Worm (Caenorhabditis elegans) whole organism, L4 larva: ENCODE data around the gene nhr-101.

ENCODE experiments used
- hlh-30 ChIP-seq: sonication (generic microtip); optimal IDR thresholded peaks from 2 replicates; lab custom pipeline; 2017; ENCODE audit warnings: antibody characterized with exemption, mild to moderate bottlenecking, missing genetic modification characterization, missing compliant biosample characterization; ENCODE audit not compliant: insufficient read depth
- hmg-1.1 ChIP-seq: fragments of 200-800 bp; sonication (Bioruptor generic); IDR thresholded peaks from 2 replicates; pipeline ENCODE4 v1.3.6; 2022; ENCODE audit warnings: missing genetic modification reagents, missing genetic modification characterization, missing compliant biosample characterization
- lim-7 ChIP-seq: fragments of 200-800 bp; sonication (Bioruptor generic); IDR thresholded peaks from 2 replicates; pipeline ENCODE4 v1.3.6; 2022; ENCODE audit warnings: missing genetic modification characterization, missing compliant biosample characterization
- lsy-2 ChIP-seq, 2 experiments: fragments of 150-350 bp in 1 of 2; sonication (generic microtip) in 1 of 2; optimal IDR thresholded peaks; 2 replicates each; lab custom pipeline; 2014 to 2017; ENCODE audit warnings: missing biosample characterization in 2 of 2, missing genetic modification characterization in 2 of 2
- nhr-10 ChIP-seq: fragments of 150-350 bp; optimal IDR thresholded peaks from 2 replicates; lab custom pipeline; 2014; ENCODE audit warnings: missing biosample characterization, missing genetic modification characterization
- unc-62 ChIP-seq, 3 experiments: fragments of 150-350 bp in 1 of 3; sonication (generic microtip); optimal IDR thresholded peaks in 2 of 3; peaks in 1 of 3; 1 replicate in 1 of 3; 2 replicates in 2 of 3; lab custom pipeline; 2014 to 2017; ENCODE audit warnings: missing biosample characterization in 3 of 3, missing genetic modification characterization in 3 of 3, missing genetic modification reagents in 3 of 3, missing genotype in 1 of 3

The nhr-101 gene

ce11 chrV:11620081-11620480 is 49.8 kb downstream of the nhr-101 start:
- TF ChIP-seq unc-62 (GFP tag; optimal IDR thresholded peaks at IDR 0.05 in 1 of 2; lab: Kevin White, UChicago) (peak in 1 of 2 experiments; percentile 47), unc-62 (tag; optimal IDR thresholded peaks at IDR 0.05; lab: Kevin White, UChicago) (no peak), nhr-10 (tag; lab: Kevin White, UChicago) (no peak)

- peak; percentile 1 for TF ChIP-seq hlh-30 (tag; lab: Kevin White, UChicago)
- peak in 1 of 2 experiments; percentile 17 for TF ChIP-seq lsy-2 (tag; optimal IDR thresholded peaks at IDR 0.05; lab: Kevin White, UChicago)
- peak in 1 of 2 experiments; percentile 99 for TF ChIP-seq unc-62 (GFP tag; optimal IDR thresholded peaks at IDR 0.05 in 1 of 2; lab: Kevin White, UChicago)
- TF ChIP-seq unc-62 (tag; optimal IDR thresholded peaks at IDR 0.05; lab: Kevin White, UChicago), result no peak
- 0 out of 2 replicates have a peak, but pooled peaks have one; percentile 23 for TF ChIP-seq hmg-1.1 (GFP tag; lab: Robert Waterston, UW)
- TF ChIP-seq lim-7 (GFP tag; lab: Robert Waterston, UW), result no peak
Measured at ce11 chrV:11621276-11621675, 51.0 kb downstream of the nhr-101 start.
